Fruit fly (Drosophila melanogaster): ENCODE measurements around the gene Kul.

The Kul gene

DNA sequence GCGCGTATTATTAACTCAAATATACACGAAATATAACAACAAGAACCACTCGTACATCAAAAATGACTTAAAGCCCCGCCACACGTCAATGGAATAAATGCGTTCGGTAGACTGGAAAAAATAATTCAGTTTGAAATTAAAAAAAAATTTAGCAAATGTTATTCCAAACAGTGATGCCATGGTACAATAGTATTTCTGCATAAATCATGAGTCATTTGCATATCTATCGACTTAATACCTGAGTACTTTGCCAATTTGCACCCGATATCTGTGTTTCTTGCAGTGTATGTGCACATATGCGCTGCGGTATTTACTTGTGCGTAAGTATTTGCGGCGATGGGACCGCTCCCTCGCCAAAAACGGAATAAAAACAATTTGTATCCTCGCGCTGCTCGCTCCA is 37.5 kb downstream of the Kul start (continued):
- no peak for TF ChIP-seq cwo (GFP tag; optimal IDR thresholded peaks at IDR 0.05)
- 0 out of 4 replicates have a peak, but pooled peaks have one; percentile 27 for TF ChIP-seq Gug (GFP tag; IDR thresholded peaks at IDR 0.05)
- TF ChIP-seq CG8388 (GFP tag; optimal IDR thresholded peaks at IDR 0.05): no peak
- peak; percentile 13 for TF ChIP-seq nmo (GFP tag; optimal IDR thresholded peaks at IDR 0.05)
- no peak for TF ChIP-seq Hey (tag; optimal IDR thresholded peaks at IDR 0.05)
- TF ChIP-seq CG30431 (GFP tag; optimal IDR thresholded peaks at IDR 0.05): peak; percentile 15
- no peak for TF ChIP-seq h (optimal IDR thresholded peaks at IDR 0.05)
- TF ChIP-seq CG31365 (tag; optimal IDR thresholded peaks at IDR 0.05): no peak
- TF ChIP-seq CG4730 (GFP tag; IDR thresholded peaks at IDR 0.05): no peak
- TF ChIP-seq Hr78 (GFP tag; optimal IDR thresholded peaks at IDR 0.05): no peak
- TF ChIP-seq Pdp1 (GFP tag; optimal IDR thresholded peaks at IDR 0.05): peak; percentile 7 to 8
- TF ChIP-seq ash1 (GFP tag; optimal IDR thresholded peaks at IDR 0.05): no peak
- peak; percentile 57 for TF ChIP-seq Xbp1 (GFP tag; optimal IDR thresholded peaks at IDR 0.05)
- TF ChIP-seq NK7.1 (GFP tag; optimal IDR thresholded peaks at IDR 0.05): no peak
- 0 out of 2 replicates have a peak, but pooled peaks have one; percentile 26 for TF ChIP-seq CG6689 (GFP tag; IDR thresholded peaks at IDR 0.05)
- no peak for TF ChIP-seq unc-4 (GFP tag; IDR thresholded peaks at IDR 0.05; ENCODE audit: partially characterized antibody)
- TF ChIP-seq Six4 (GFP tag; optimal IDR thresholded peaks at IDR 0.05): no peak
- no peak for TF ChIP-seq dimm (GFP tag; IDR thresholded peaks at IDR 0.05)
- TF ChIP-seq TFAM (GFP tag; optimal IDR thresholded peaks at IDR 0.05): no peak
- no peak for TF ChIP-seq CG12769 (tag; optimal IDR thresholded peaks at IDR 0.05)
- peak; percentile 39 for TF ChIP-seq Blimp-1 (GFP tag; optimal IDR thresholded peaks at IDR 0.05)
- no peak for TF ChIP-seq Optix (GFP tag; IDR thresholded peaks at IDR 0.05)
- no peak for TF ChIP-seq jigr1 (GFP tag; IDR thresholded peaks at IDR 0.05)
- TF ChIP-seq Med (GFP tag): peak; percentile 78
- TF ChIP-seq CG12659 (GFP tag; optimal IDR thresholded peaks at IDR 0.05): no peak
- TF ChIP-seq tll (GFP tag; optimal IDR thresholded peaks at IDR 0.05): no peak
- no peak for TF ChIP-seq CG12942 (GFP tag; optimal IDR thresholded peaks at IDR 0.05)
- peak; percentile 47 for TF ChIP-seq dmrt99B (tag; optimal IDR thresholded peaks at IDR 0.05)
- TF ChIP-seq CG6854 (GFP tag; optimal IDR thresholded peaks at IDR 0.05): no peak
- no peak for TF ChIP-seq bowl (GFP tag; IDR thresholded peaks at IDR 0.05)
- peak; percentile 32; the same call in 1 of the 2 replicates for TF ChIP-seq Rfx (GFP tag; IDR thresholded peaks at IDR 0.05)
- TF ChIP-seq PHDP (tag; optimal IDR thresholded peaks at IDR 0.05): peak; percentile 26
- TF ChIP-seq wek (GFP tag; optimal IDR thresholded peaks at IDR 0.05): no peak
- TF ChIP-seq corto (GFP tag; optimal IDR thresholded peaks at IDR 0.05): peak; percentile 82
- TF ChIP-seq dati (GFP tag; IDR thresholded peaks at IDR 0.05): no peak
- TF ChIP-seq luna (GFP tag; optimal IDR thresholded peaks at IDR 0.05): no peak
- no peak for TF ChIP-seq sd (tag; optimal IDR thresholded peaks at IDR 0.05)
- TF ChIP-seq ro (GFP tag; IDR thresholded peaks at IDR 0.05): no peak
- peak; percentile 44 for TF ChIP-seq unpg (GFP tag; optimal IDR thresholded peaks at IDR 0.05)
- TF ChIP-seq CG14014 (GFP tag; IDR thresholded peaks at IDR 0.05): peak; percentile 30; the same call in 1 of the 2 replicates
- TF ChIP-seq kay (GFP tag; optimal IDR thresholded peaks at IDR 0.05): peak; percentile 31
- TF ChIP-seq dan (GFP tag; IDR thresholded peaks at IDR 0.05): no peak
- TF ChIP-seq tgo (GFP tag; IDR thresholded peaks at IDR 0.05): peak; percentile 37; the same call in 1 of the 3 replicates
- TF ChIP-seq CG8290 (GFP tag; optimal IDR thresholded peaks at IDR 0.05): no peak
- peak in 1 of 2 experiments; percentile 43 for TF ChIP-seq CG8290 (tag; optimal IDR thresholded peaks at IDR 0.05)
- no peak for TF ChIP-seq ttk (GFP tag; IDR thresholded peaks at IDR 0.05)
- TF ChIP-seq ham (GFP tag; IDR thresholded peaks at IDR 0.05): no peak
- no peak for TF ChIP-seq CG9817 (tag; optimal IDR thresholded peaks at IDR 0.05)
- no peak for TF ChIP-seq MBD-R2 (GFP tag; IDR thresholded peaks at IDR 0.05)
- no peak for TF ChIP-seq Fer1 (GFP tag; optimal IDR thresholded peaks at IDR 0.05)
- no peak for TF ChIP-seq CG15073 (GFP tag; optimal IDR thresholded peaks at IDR 0.05)

Data from whole organism, embryonic.